Worm (Caenorhabditis elegans): ENCODE results near the gene srh-25.

The srh-25 gene

DNA sequence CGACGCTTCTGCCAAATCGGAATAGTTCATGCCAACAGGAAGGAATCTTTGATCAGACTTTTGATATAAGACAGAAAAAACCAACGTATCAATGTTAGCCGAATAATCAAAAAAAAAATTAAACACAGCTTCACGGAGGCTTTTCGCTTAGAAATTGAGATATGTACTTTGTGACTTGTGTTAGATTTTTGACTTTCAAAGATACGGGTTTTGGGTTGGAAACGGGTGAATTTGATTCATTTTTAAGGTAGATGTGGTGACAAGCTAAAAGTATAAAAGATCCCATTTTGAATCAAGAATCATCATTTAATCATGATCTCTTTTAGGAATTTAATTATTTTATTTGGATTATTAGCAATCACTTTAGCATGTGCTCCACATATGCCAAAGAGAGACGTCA lies 31.3 kb downstream of the srh-25 start, which contains the start of gene K01D12.8:
Gene K01D12.8, plus strand, starts transcription at position 301 of the 400 bp plus-strand sequence.
- TF ChIP-seq nhr-232 (tag; optimal IDR thresholded peaks at IDR 0.05) (no peak), C38D4.7 (GFP tag; optimal IDR thresholded peaks at IDR 0.05) (no peak), nfya-1 (tag; optimal IDR thresholded peaks at IDR 0.05) (no peak), ceh-6 (GFP tag; optimal IDR thresholded peaks at IDR 0.05) (no peak), unc-42 (tag; optimal IDR thresholded peaks at IDR 0.05) (no peak), F13H6.1 (tag; optimal IDR thresholded peaks at IDR 0.05) (no peak), pax-1 (tag; optimal IDR thresholded peaks at IDR 0.05) (no peak), pha-2 (tag; optimal IDR thresholded peaks at IDR 0.05) (no peak), ceh-18 (tag; optimal IDR thresholded peaks at IDR 0.05) (no peak), unc-55 (GFP tag; optimal IDR thresholded peaks at IDR 0.05) (no peak), K09A11.1 (tag; optimal IDR thresholded peaks at IDR 0.05; ENCODE audit: insufficient read depth) (no peak), ama-1 (optimal IDR thresholded peaks at IDR 0.05) (no peak), sox-4 (tag; optimal IDR thresholded peaks at IDR 0.05) (no peak), hlh-15 (tag; optimal IDR thresholded peaks at IDR 0.05) (no peak), ztf-16 (tag; optimal IDR thresholded peaks at IDR 0.05) (no peak), ahr-1 (tag; optimal IDR thresholded peaks at IDR 0.05) (no peak), odd-2 (tag; optimal IDR thresholded peaks at IDR 0.05) (no peak), ceh-31 (tag; optimal IDR thresholded peaks at IDR 0.05) (no peak), Y22D7AL.16 (tag; optimal IDR thresholded peaks at IDR 0.05) (no peak)

DNA sequence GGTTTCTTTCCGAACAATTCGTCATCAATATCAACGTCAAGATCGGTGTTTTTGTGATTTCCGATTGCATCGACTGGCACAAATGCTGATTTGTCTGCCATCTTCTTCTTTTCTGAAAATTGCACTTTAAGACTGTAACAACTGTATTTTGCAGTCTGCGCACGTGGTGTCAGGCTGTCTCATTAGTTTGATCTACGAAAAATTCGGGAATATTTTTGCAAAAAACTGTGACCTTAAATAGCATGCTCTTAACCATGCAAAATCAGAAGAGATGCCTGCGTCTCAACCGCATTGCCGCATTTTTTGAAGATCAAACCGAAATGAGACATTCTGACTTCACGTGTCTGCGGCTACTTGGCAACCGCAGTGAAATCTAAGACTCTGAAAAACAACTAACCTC lies 32.2 kb downstream of the srh-25 start, which contains the start of gene K01D12.7:
Gene K01D12.7, minus strand, starts transcription at position 101 of the 400 bp plus-strand sequence.
- TF ChIP-seq ahr-1 (tag; optimal IDR thresholded peaks at IDR 0.05) = no peak
- TF ChIP-seq ceh-6 (GFP tag; optimal IDR thresholded peaks at IDR 0.05) = no peak
- no peak for TF ChIP-seq ceh-24 (tag; optimal IDR thresholded peaks at IDR 0.05)
- TF ChIP-seq nhr-232 (tag; optimal IDR thresholded peaks at IDR 0.05) = no peak
- no peak for TF ChIP-seq gmeb-2 (tag; optimal IDR thresholded peaks at IDR 0.05)
- TF ChIP-seq ceh-18 (tag; optimal IDR thresholded peaks at IDR 0.05) = no peak
- TF ChIP-seq K09A11.1 (tag; optimal IDR thresholded peaks at IDR 0.05; ENCODE audit: insufficient read depth) = no peak
- TF ChIP-seq pag-3 (tag; optimal IDR thresholded peaks at IDR 0.05; ENCODE audit: borderline replicate concordance) = no peak
- no peak for TF ChIP-seq T23F11.4 (GFP tag; optimal IDR thresholded peaks at IDR 0.05)
- TF ChIP-seq unc-3 (GFP tag; conservative IDR thresholded peaks at IDR 0.05) = no peak
- TF ChIP-seq unc-3 (tag; optimal IDR thresholded peaks at IDR 0.05) = no peak
- no peak for TF ChIP-seq hlh-30 (tag; optimal IDR thresholded peaks at IDR 0.05; ENCODE audit: insufficient read depth)

DNA sequence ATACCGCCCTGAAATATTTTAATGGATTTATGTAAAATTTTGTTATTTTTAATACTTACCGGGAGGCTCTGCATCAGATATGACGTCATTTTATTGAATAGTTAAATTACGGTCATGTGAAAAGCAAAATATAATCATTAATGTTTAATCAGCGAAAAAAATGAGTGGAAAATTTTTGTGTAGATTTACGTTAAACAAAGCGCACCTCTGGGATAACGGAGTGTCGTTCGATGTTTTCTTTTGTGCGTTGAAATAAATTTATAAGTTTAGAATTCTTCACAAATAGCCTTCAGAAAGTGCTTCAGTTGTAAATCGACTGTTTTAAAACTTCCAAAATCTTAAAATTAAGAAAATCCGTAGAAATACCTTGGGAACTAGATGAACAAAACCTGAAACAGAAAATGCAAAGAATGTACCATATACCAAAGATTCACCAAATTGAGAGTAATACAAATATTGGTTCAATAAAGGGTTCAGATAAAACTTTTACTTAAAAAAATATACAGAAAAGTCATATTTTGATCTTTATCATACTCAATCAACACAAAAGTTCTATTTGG lies 32.9 kb downstream of the srh-25 start, which contains the start of the genes K01D12.20 and miga-1:
Gene K01D12.20, minus strand, starts transcription at position 138 of the 560 bp plus-strand sequence.
Gene miga-1, minus strand, starts transcription at position 183 of the 560 bp plus-strand sequence.
- TF ChIP-seq madf-2 (tag; optimal IDR thresholded peaks at IDR 0.05) = no peak
- TF ChIP-seq ceh-2 (tag; optimal IDR thresholded peaks at IDR 0.05) = no peak
- TF ChIP-seq pqm-1 (tag; optimal IDR thresholded peaks at IDR 0.05) = no peak
- TF ChIP-seq K09A11.1 (tag; optimal IDR thresholded peaks at IDR 0.05; ENCODE audit: insufficient read depth) = no peak
- no peak for TF ChIP-seq odd-2 (tag; optimal IDR thresholded peaks at IDR 0.05)
- TF ChIP-seq rnt-1 (tag; optimal IDR thresholded peaks at IDR 0.05) = no peak
- TF ChIP-seq nhr-232 (tag; optimal IDR thresholded peaks at IDR 0.05) = no peak

DNA sequence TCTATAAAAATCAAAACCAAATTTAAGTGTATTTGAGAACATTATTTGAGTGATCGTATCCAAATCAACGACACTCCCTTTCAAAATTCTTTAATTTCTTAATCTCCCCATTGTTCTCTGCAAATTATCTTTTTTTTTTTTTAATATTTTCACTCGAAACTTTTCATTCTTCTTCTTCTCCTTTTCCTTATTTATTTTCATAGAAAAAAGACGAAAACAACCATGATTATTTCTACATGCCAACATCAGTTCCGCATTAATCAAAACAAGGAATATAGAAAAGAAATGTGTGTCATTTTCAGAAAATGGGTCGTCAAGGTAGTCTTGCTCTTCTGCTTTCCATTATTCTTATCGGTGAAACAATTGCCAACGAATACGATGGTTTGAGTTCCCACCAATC lies 36.1 kb downstream of the srh-25 start, which contains the start of gene K01D12.5:
Gene K01D12.5, plus strand, starts transcription at position 301 of the 400 bp plus-strand sequence.
- no peak for TF ChIP-seq fax-1 (tag; optimal IDR thresholded peaks at IDR 0.05)
- TF ChIP-seq ceh-48 (tag; optimal IDR thresholded peaks at IDR 0.05) = no peak
- no peak for TF ChIP-seq mec-3 (tag; optimal IDR thresholded peaks at IDR 0.05; ENCODE audit: borderline replicate concordance)
- TF ChIP-seq odd-2 (tag; optimal IDR thresholded peaks at IDR 0.05) = no peak
- no peak for TF ChIP-seq ceh-30 (tag; optimal IDR thresholded peaks at IDR 0.05)
- no peak for TF ChIP-seq unc-42 (tag; optimal IDR thresholded peaks at IDR 0.05)
- no peak for TF ChIP-seq sox-4 (tag; optimal IDR thresholded peaks at IDR 0.05)
- no peak for TF ChIP-seq F13H6.1 (tag; optimal IDR thresholded peaks at IDR 0.05)
- no peak for TF ChIP-seq ceh-18 (tag; optimal IDR thresholded peaks at IDR 0.05)
- no peak for TF ChIP-seq ztf-16 (tag; optimal IDR thresholded peaks at IDR 0.05)
